Worm (Caenorhabditis elegans) whole organism, young adult: ENCODE results near the gene col-108.

ENCODE experiments used
- B0035.1 ChIP-seq: sonication (generic microtip); optimal IDR thresholded peaks from 2 replicates; lab custom pipeline; 2016; ENCODE audit warnings: missing genetic modification characterization, mild to moderate bottlenecking, missing compliant biosample characterization, missing genotype, missing genetic modification reagents
- B0336.3 ChIP-seq: fragments of 200-800 bp; sonication (Bioruptor generic); IDR thresholded peaks from 2 replicates; pipeline ENCODE4 v1.3.6; 2022; ENCODE audit warnings: missing genetic modification characterization, missing compliant biosample characterization
- C06A6.2 ChIP-seq: fragments of 200-800 bp; sonication (Bioruptor generic); conservative IDR thresholded peaks from 2 replicates; pipeline ENCODE4 v1.3.6; 2022; ENCODE audit warnings: missing genetic modification characterization, missing compliant biosample characterization
- C17E4.6 ChIP-seq: fragments of 200-800 bp; sonication (Bioruptor generic); IDR thresholded peaks from 2 replicates; pipeline ENCODE4 v1.3.6; 2022; ENCODE audit warnings: missing genetic modification reagents, missing genetic modification characterization, missing compliant biosample characterization
- D2030.7 ChIP-seq: fragments of 200-800 bp; sonication (Bioruptor generic); IDR thresholded peaks from 2 replicates; pipeline ENCODE4 v1.3.6; 2022; ENCODE audit warnings: missing genetic modification reagents, missing genetic modification characterization, missing compliant biosample characterization
- F10E7.11 ChIP-seq: sonication (generic microtip); optimal IDR thresholded peaks from 2 replicates; lab custom pipeline; 2017; ENCODE audit warnings: mild to moderate bottlenecking, missing genetic modification characterization, moderate library complexity, missing compliant biosample characterization
- F22D6.2 ChIP-seq: sonication (generic microtip); optimal IDR thresholded peaks from 2 replicates; lab custom pipeline; 2016; ENCODE audit warnings: mild to moderate bottlenecking, missing genetic modification characterization, missing compliant biosample characterization
- F52B5.7 ChIP-seq: sonication (generic microtip); optimal IDR thresholded peaks from 2 replicates; lab custom pipeline; 2016; ENCODE audit warnings: mild to moderate bottlenecking, missing genetic modification characterization, missing compliant biosample characterization
- K11D2.4 ChIP-seq: fragments of 200-800 bp; sonication (Bioruptor generic); IDR thresholded peaks from 2 replicates; pipeline ENCODE4 v1.3.6; 2022; ENCODE audit warnings: missing genetic modification reagents, missing genetic modification characterization, missing compliant biosample characterization
- T26A5.8 ChIP-seq: sonication (generic microtip); optimal IDR thresholded peaks from 2 replicates; lab custom pipeline; 2016; ENCODE audit warnings: missing genetic modification characterization, missing compliant biosample characterization
- Y53F4B.3 ChIP-seq: fragments of 200-800 bp; sonication (Bioruptor generic); IDR thresholded peaks from 2 replicates; pipeline ENCODE4 v1.3.6; 2022; ENCODE audit warnings: missing genetic modification reagents, missing genetic modification characterization, missing compliant biosample characterization
- Y53G8AR.9 ChIP-seq: fragments of 200-800 bp; sonication (Bioruptor generic); conservative IDR thresholded peaks from 2 replicates; pipeline ENCODE4 v1.3.6; 2022; ENCODE audit warnings: missing genetic modification reagents, missing genetic modification characterization, missing compliant biosample characterization
- Y56A3A.18 ChIP-seq: fragments of 200-800 bp; sonication (Bioruptor generic); IDR thresholded peaks from 2 replicates; pipeline ENCODE4 v1.3.6; 2022; ENCODE audit warnings: missing genetic modification reagents, missing genetic modification characterization, missing compliant biosample characterization
- bed-1 ChIP-seq: fragments of 200-800 bp; sonication (Bioruptor generic); IDR thresholded peaks from 2 replicates; pipeline ENCODE4 v1.3.6; 2022; ENCODE audit warnings: missing genetic modification reagents, missing genetic modification characterization, missing compliant biosample characterization
- ccch-3 ChIP-seq: fragments of 200-800 bp; sonication (Bioruptor generic); optimal IDR thresholded peaks from 2 replicates; lab custom pipeline; 2018; ENCODE audit warnings: mild to moderate bottlenecking, missing genetic modification characterization, missing compliant biosample characterization
- ceh-27 ChIP-seq: fragments of 200-800 bp; sonication (Bioruptor generic); optimal IDR thresholded peaks from 2 replicates; lab custom pipeline; 2018; ENCODE audit warnings: mild to moderate bottlenecking, missing genetic modification characterization, moderate library complexity, missing compliant biosample characterization
- ceh-40 ChIP-seq: fragments of 200-800 bp; sonication (Bioruptor generic); IDR thresholded peaks from 2 replicates; pipeline ENCODE4 v1.3.6; 2022; ENCODE audit warnings: missing genetic modification characterization, missing compliant biosample characterization
- ceh-91 ChIP-seq: fragments of 200-800 bp; sonication (Bioruptor generic); IDR thresholded peaks from 2 replicates; pipeline ENCODE4 v1.3.6; 2022; ENCODE audit warnings: missing genetic modification reagents, missing genetic modification characterization, missing compliant biosample characterization
- dox-1 ChIP-seq: fragments of 200-800 bp; sonication (Bioruptor generic); IDR thresholded peaks from 2 replicates; pipeline ENCODE4 v1.3.6; 2022; ENCODE audit warnings: missing genetic modification reagents, missing genetic modification characterization, missing compliant biosample characterization
- dpl-1 ChIP-seq: fragments of 150-350 bp; optimal IDR thresholded peaks from 2 replicates; lab custom pipeline; 2014; ENCODE audit warnings: missing biosample characterization, missing genetic modification reagents, missing genetic modification characterization
- egl-44 ChIP-seq: fragments of 200-800 bp; sonication (Bioruptor generic); IDR thresholded peaks from 2 replicates; pipeline ENCODE4 v1.3.6; 2022; ENCODE audit warnings: missing genetic modification reagents, missing genetic modification characterization, missing compliant biosample characterization
- egrh-3 ChIP-seq: fragments of 200-800 bp; sonication (Bioruptor generic); IDR thresholded peaks from 2 replicates; pipeline ENCODE4 v1.3.6; 2022; ENCODE audit warnings: missing genetic modification reagents, missing genetic modification characterization, missing compliant biosample characterization
- fkh-3 ChIP-seq: sonication (generic microtip); optimal IDR thresholded peaks from 2 replicates; lab custom pipeline; 2016; ENCODE audit warnings: mild to moderate bottlenecking, missing genetic modification characterization, missing compliant biosample characterization
- gei-17 ChIP-seq: fragments of 200-800 bp; sonication (Bioruptor generic); optimal IDR thresholded peaks from 2 replicates; lab custom pipeline; 2018; ENCODE audit warnings: mild to moderate bottlenecking, missing genetic modification characterization, missing compliant biosample characterization
- hlh-12 ChIP-seq: sonication (generic microtip); optimal IDR thresholded peaks from 2 replicates; lab custom pipeline; 2016; ENCODE audit warnings: missing genetic modification characterization, missing compliant biosample characterization
- hmg-1.2 ChIP-seq: fragments of 200-800 bp; sonication (Bioruptor generic); IDR thresholded peaks from 2 replicates; pipeline ENCODE4 v1.3.6; 2022; ENCODE audit warnings: missing genetic modification reagents, missing genetic modification characterization, missing compliant biosample characterization
- hsf-1 ChIP-seq: fragments of 200-800 bp; sonication (Bioruptor generic); IDR thresholded peaks from 2 replicates; pipeline ENCODE4 v1.3.6; 2022; ENCODE audit warnings: missing genetic modification reagents, missing genetic modification characterization, missing compliant biosample characterization
- let-526 ChIP-seq: fragments of 200-800 bp; sonication (Bioruptor generic); IDR thresholded peaks from 2 replicates; pipeline ENCODE4 v1.3.6; 2022; ENCODE audit warnings: missing genetic modification reagents, missing genetic modification characterization, missing compliant biosample characterization
- lin-26 ChIP-seq: fragments of 200-800 bp; sonication (Bioruptor generic); IDR thresholded peaks from 2 replicates; pipeline ENCODE4 v1.3.6; 2022; ENCODE audit warnings: missing genetic modification reagents, missing genetic modification characterization, missing compliant biosample characterization
- lsy-27 ChIP-seq: sonication (generic microtip); optimal IDR thresholded peaks from 2 replicates; lab custom pipeline; 2017; ENCODE audit warnings: missing genetic modification characterization, mild to moderate bottlenecking, missing compliant biosample characterization, antibody characterized with exemption, missing genotype, borderline replicate concordance; ENCODE audit not compliant: insufficient read depth
- madf-3 ChIP-seq: fragments of 200-800 bp; sonication (Bioruptor generic); IDR thresholded peaks from 2 replicates; pipeline ENCODE4 v1.3.6; 2022; ENCODE audit warnings: missing genetic modification reagents, missing genetic modification characterization, missing compliant biosample characterization
- madf-6 ChIP-seq: fragments of 200-800 bp; sonication (Bioruptor generic); IDR thresholded peaks from 2 replicates; pipeline ENCODE4 v1.3.6; 2022; ENCODE audit warnings: missing genetic modification reagents, missing genetic modification characterization, missing compliant biosample characterization
- madf-8 ChIP-seq: fragments of 200-800 bp; sonication (Bioruptor generic); conservative IDR thresholded peaks from 2 replicates; pipeline ENCODE4 v1.3.6; 2022; ENCODE audit warnings: missing genetic modification reagents, missing genetic modification characterization, missing compliant biosample characterization
- mcd-1 ChIP-seq: fragments of 200-800 bp; sonication (Bioruptor generic); IDR thresholded peaks from 2 replicates; pipeline ENCODE4 v1.3.6; 2022; ENCODE audit warnings: missing genetic modification reagents, missing genetic modification characterization, missing compliant biosample characterization
- mel-28 ChIP-seq: sonication (generic microtip); optimal IDR thresholded peaks from 2 replicates; lab custom pipeline; 2016; ENCODE audit warnings: borderline replicate concordance, mild to moderate bottlenecking, missing genetic modification characterization, missing compliant biosample characterization
- nhr-27 ChIP-seq: fragments of 200-800 bp; sonication (Bioruptor generic); optimal IDR thresholded peaks from 2 replicates; lab custom pipeline; 2018; ENCODE audit warnings: mild to moderate bottlenecking, missing genetic modification characterization, moderate library complexity, missing compliant biosample characterization
- nhr-80 ChIP-seq: sonication (generic microtip); optimal IDR thresholded peaks from 2 replicates; lab custom pipeline; 2016; ENCODE audit warnings: missing genetic modification characterization, missing compliant biosample characterization
- pbrm-1 ChIP-seq: fragments of 200-800 bp; sonication (Bioruptor generic); IDR thresholded peaks from 2 replicates; pipeline ENCODE4 v1.3.6; 2022; ENCODE audit warnings: missing genetic modification reagents, missing genetic modification characterization, missing compliant biosample characterization
- pha-4 ChIP-seq: fragments of 150-350 bp; sonication (generic microtip); optimal IDR thresholded peaks from 2 replicates; lab custom pipeline; 2014; ENCODE audit warnings: missing biosample characterization, missing genetic modification reagents, missing genetic modification characterization
- rec-8 ChIP-seq, 2 experiments: sonication (generic microtip); optimal IDR thresholded peaks; 2 replicates each; lab custom pipeline; 2016; ENCODE audit warnings: mild to moderate bottlenecking in 2 of 2, missing genetic modification characterization in 2 of 2, missing genetic modification reagents in 2 of 2, missing genotype in 2 of 2, missing biosample characterization in 1 of 2, missing compliant biosample characterization in 1 of 2, moderate library complexity in 1 of 2
- sea-2 ChIP-seq: fragments of 200-800 bp; sonication (Bioruptor generic); IDR thresholded peaks from 2 replicates; pipeline ENCODE4 v1.3.6; 2022; ENCODE audit warnings: missing genetic modification characterization, missing compliant biosample characterization
- tlf-1 ChIP-seq: fragments of 200-800 bp; sonication (Bioruptor generic); optimal IDR thresholded peaks from 2 replicates; lab custom pipeline; 2018; ENCODE audit warnings: mild to moderate bottlenecking, missing genetic modification characterization, missing compliant biosample characterization
- unc-130 ChIP-seq: sonication (generic microtip); optimal IDR thresholded peaks from 2 replicates; lab custom pipeline; 2016; ENCODE audit warnings: missing genetic modification reagents, missing genetic modification characterization, missing compliant biosample characterization
- zfh-2 ChIP-seq: fragments of 200-800 bp; sonication (Bioruptor generic); conservative IDR thresholded peaks from 2 replicates; pipeline ENCODE4 v1.3.6; 2022; ENCODE audit warnings: missing genetic modification reagents, missing genetic modification characterization, missing compliant biosample characterization
- ztf-25 ChIP-seq: fragments of 200-800 bp; sonication (Bioruptor generic); IDR thresholded peaks from 2 replicates; pipeline ENCODE4 v1.3.6; 2022; ENCODE audit warnings: missing genetic modification reagents, missing genetic modification characterization, missing compliant biosample characterization
- ztf-26 ChIP-seq: sonication (generic microtip); optimal IDR thresholded peaks from 2 replicates; lab custom pipeline; 2017; ENCODE audit warnings: missing genetic modification characterization, missing compliant biosample characterization
- ztf-28 ChIP-seq: fragments of 200-800 bp; sonication (Bioruptor generic); IDR thresholded peaks from 2 replicates; pipeline ENCODE4 v1.3.6; 2022; ENCODE audit warnings: missing genetic modification reagents, missing genetic modification characterization, missing compliant biosample characterization
- ztf-3 ChIP-seq: fragments of 200-800 bp; sonication (Bioruptor generic); optimal IDR thresholded peaks from 2 replicates; lab custom pipeline; 2018; ENCODE audit warnings: mild to moderate bottlenecking, missing genetic modification characterization, missing compliant biosample characterization

Gene col-108

DNA sequence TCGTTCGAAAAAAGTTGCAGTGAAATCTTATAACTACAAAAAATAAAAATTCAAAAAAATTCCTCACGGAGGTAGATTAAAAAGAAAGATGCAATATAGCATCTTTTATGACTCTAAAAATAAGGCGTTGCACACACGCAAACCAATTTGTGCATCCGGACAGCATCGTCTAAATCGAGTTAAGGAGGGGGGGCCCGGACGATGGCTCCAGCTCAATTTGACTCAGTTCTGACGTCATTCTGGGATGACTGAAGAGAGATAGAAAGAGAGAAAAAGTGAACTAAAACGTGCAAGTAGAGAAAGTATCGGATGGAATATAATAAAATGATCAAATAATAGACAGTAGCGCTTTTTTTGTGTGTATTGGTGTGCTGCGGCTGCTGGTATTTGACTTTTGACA, 2.4 kb upstream of the col-108 start:
- TF ChIP-seq unc-130 (GFP tag; lab: Kevin White, UChicago): no peak
- no peak for TF ChIP-seq C17E4.6 (GFP tag; lab: Robert Waterston, UW)
- TF ChIP-seq madf-8 (GFP tag; lab: Robert Waterston, UW): no peak
- TF ChIP-seq ccch-3 (GFP tag; lab: Kevin White, UChicago): no peak
- no peak for TF ChIP-seq Y53G8AR.9 (GFP tag; lab: Robert Waterston, UW)
- TF ChIP-seq nhr-27: no peak
- TF ChIP-seq T26A5.8 (tag; lab: Kevin White, UChicago): no peak
- TF ChIP-seq ceh-27 (GFP tag; lab: Kevin White, UChicago): no peak
- no peak for TF ChIP-seq C06A6.2 (GFP tag; lab: Robert Waterston, UW)
- TF ChIP-seq fkh-3: no peak
- TF ChIP-seq madf-6: no peak
- no peak for TF ChIP-seq hsf-1 (GFP tag; lab: Robert Waterston, UW)
- TF ChIP-seq hlh-12 (tag; lab: Kevin White, UChicago): no peak
- TF ChIP-seq, all 124 proteins: peak for 0

- no peak for TF ChIP-seq hmg-1.2 (GFP tag; lab: Robert Waterston, UW)
- TF ChIP-seq C06A6.2 (GFP tag; lab: Robert Waterston, UW): no peak
- no peak for TF ChIP-seq F10E7.11
- TF ChIP-seq ztf-25: no peak
- no peak for TF ChIP-seq madf-3
- TF ChIP-seq unc-130 (GFP tag; lab: Kevin White, UChicago): no peak
- peak; percentile 96 for TF ChIP-seq egrh-3
- no peak for TF ChIP-seq Y53G8AR.9 (GFP tag; lab: Robert Waterston, UW)
- no peak for TF ChIP-seq gei-17
- TF ChIP-seq pha-4 (tag; lab: Kevin White, UChicago): no peak
- TF ChIP-seq dpl-1 (GFP tag; lab: Kevin White, UChicago): no peak
- peak; percentile 96 for TF ChIP-seq zfh-2 (GFP tag; lab: Robert Waterston, UW)
- no peak for TF ChIP-seq D2030.7 (GFP tag; lab: Robert Waterston, UW)
- no peak for TF ChIP-seq ztf-28 (GFP tag; lab: Robert Waterston, UW)
- TF ChIP-seq ztf-3 (GFP tag; lab: Kevin White, UChicago): no peak
- no peak for TF ChIP-seq K11D2.4 (GFP tag; lab: Robert Waterston, UW)
- 0 out of 2 replicates have a peak, but pooled peaks have one; percentile 20 for TF ChIP-seq lin-26 (GFP tag; lab: Robert Waterston, UW)
- no peak for TF ChIP-seq Y56A3A.18
- TF ChIP-seq lsy-27 (tag; lab: Kevin White, UChicago): no peak
- no peak for TF ChIP-seq nhr-80
- no peak for TF ChIP-seq egl-44 (GFP tag; lab: Robert Waterston, UW)
- TF ChIP-seq B0035.1 (tag; lab: Kevin White, UChicago): no peak
- no peak for TF ChIP-seq let-526 (GFP tag; lab: Robert Waterston, UW)
- no peak for TF ChIP-seq mel-28
- TF ChIP-seq dox-1 (GFP tag; lab: Robert Waterston, UW): no peak
- TF ChIP-seq rec-8 (tag; optimal IDR thresholded peaks at IDR 0.05; lab: Kevin White, UChicago): no peak
- TF ChIP-seq F52B5.7 (tag; lab: Kevin White, UChicago): no peak
- TF ChIP-seq ztf-26 (tag; lab: Kevin White, UChicago): no peak
- no peak for TF ChIP-seq Y53F4B.3 (GFP tag; lab: Robert Waterston, UW)
- no peak for TF ChIP-seq ceh-40 (GFP tag; lab: Robert Waterston, UW)
- TF ChIP-seq B0336.3 (GFP tag; lab: Robert Waterston, UW): no peak
- TF ChIP-seq tlf-1 (GFP tag; lab: Kevin White, UChicago): no peak
- no peak for TF ChIP-seq bed-1 (GFP tag; lab: Robert Waterston, UW)
- no peak for TF ChIP-seq ceh-91 (GFP tag; lab: Robert Waterston, UW)
- TF ChIP-seq F22D6.2 (tag; lab: Kevin White, UChicago): no peak
- TF ChIP-seq mcd-1: peak; percentile 29; the same call in 1 of the 2 replicates
- TF ChIP-seq pbrm-1 (GFP tag; lab: Robert Waterston, UW): no peak
- no peak for TF ChIP-seq sea-2 (GFP tag; lab: Robert Waterston, UW)
- no peak for TF ChIP-seq ccch-3 (GFP tag; lab: Kevin White, UChicago)
Observed at ce11 chrIV:1769074-1769473, 686 bp downstream of the col-108 start.
